Worm (Caenorhabditis elegans) whole organism, late embryonic: Measurements from ENCODE around the gene Y71H2AM.12.

Experiments
- ceh-9 ChIP-seq: sonication (generic microtip); optimal IDR thresholded peaks from 2 replicates; lab custom pipeline; 2016; ENCODE audit warnings: mild to moderate bottlenecking, missing genetic modification characterization, inconsistent platforms, missing compliant biosample characterization
- ets-4 ChIP-seq: sonication (generic microtip); optimal IDR thresholded peaks from 2 replicates; lab custom pipeline; 2016; ENCODE audit warnings: missing genetic modification characterization, missing compliant biosample characterization
- fkh-10 ChIP-seq: fragments of 150-350 bp; optimal IDR thresholded peaks from 2 replicates; lab custom pipeline; 2014; ENCODE audit warnings: missing biosample characterization, missing genetic modification reagents, missing genetic modification characterization
- hlh-13 ChIP-seq: fragments of 200-800 bp; sonication (Bioruptor generic); optimal IDR thresholded peaks from 2 replicates; lab custom pipeline; 2018; ENCODE audit warnings: mild to moderate bottlenecking, missing genetic modification characterization, missing compliant biosample characterization
- hlh-30 ChIP-seq: sonication (generic microtip); optimal IDR thresholded peaks from 2 replicates; lab custom pipeline; 2017; ENCODE audit warnings: antibody characterized with exemption, missing genetic modification characterization, missing compliant biosample characterization; ENCODE audit not compliant: insufficient read depth
- nhr-11 ChIP-seq: fragments of 150-350 bp; optimal IDR thresholded peaks from 2 replicates; lab custom pipeline; 2014; ENCODE audit warnings: missing biosample characterization, missing genetic modification characterization
- syd-9 ChIP-seq: sonication (generic microtip); optimal IDR thresholded peaks from 2 replicates; lab custom pipeline; 2016; ENCODE audit warnings: mild to moderate bottlenecking, missing genetic modification characterization, moderate library complexity, missing compliant biosample characterization
- ztf-16 ChIP-seq: sonication (generic microtip); optimal IDR thresholded peaks from 2 replicates; lab custom pipeline; 2017; ENCODE audit warnings: missing genetic modification characterization, missing compliant biosample characterization

ce11 chrIII:2759308-2759707, 25.4 kb upstream of the Y71H2AM.12 start:
- TF ChIP-seq ceh-9 (no peak), ets-4 (tag; lab: Kevin White, UChicago) (no peak), syd-9 (tag; lab: Kevin White, UChicago) (no peak), nhr-11 (no peak), fkh-10 (GFP tag; lab: Kevin White, UChicago) (no peak), hlh-13 (GFP tag; lab: Kevin White, UChicago) (no peak), hlh-30 (tag; lab: Kevin White, UChicago) (no peak), ztf-16 (tag; lab: Kevin White, UChicago) (no peak)
